Worm (Caenorhabditis elegans): ENCODE measurements around the gene ent-2.

- TF ChIP-seq pqm-1 (tag; optimal IDR thresholded peaks at IDR 0.05) (no peak), nhr-76 (tag; optimal IDR thresholded peaks at IDR 0.05) (no peak), unc-62 (GFP tag; optimal IDR thresholded peaks at IDR 0.05) (no peak), egl-27 (tag; optimal IDR thresholded peaks at IDR 0.05) (no peak), nhr-77 (tag; optimal IDR thresholded peaks at IDR 0.05) (peak; percentile 12), zag-1 (tag; optimal IDR thresholded peaks at IDR 0.05) (peak; percentile 12), nhr-90 (tag; optimal IDR thresholded peaks at IDR 0.05; ENCODE audit: poor library complexity) (peak; percentile 23), ama-1 (optimal IDR thresholded peaks at IDR 0.05) (no peak), Y116A8C.19 (tag; optimal IDR thresholded peaks at IDR 0.05; ENCODE audit: borderline replicate concordance) (no peak), snpc-4 (tag; optimal IDR thresholded peaks at IDR 0.05) (peak; percentile 47)
Observed at ce11 chrX:15616443-15616842, 15.6 kb downstream of the ent-2 start, which contains the start of gene ergi-3.

All from whole organism, L1 larva.